Worm (Caenorhabditis elegans): ENCODE measurements around the gene crh-2.

- TF ChIP-seq egl-27 (tag; optimal IDR thresholded peaks at IDR 0.05): no peak
- no peak for TF ChIP-seq zag-1 (tag; optimal IDR thresholded peaks at IDR 0.05)
- no peak for TF ChIP-seq skn-1 (tag; optimal IDR thresholded peaks at IDR 0.05)
Observed at ce11 chrII:5186870-5187269, 499 bp downstream of the crh-2 start.
